Fruit fly (Drosophila melanogaster): ENCODE results near the gene DIP-iota.

Gene DIP-iota

DNA sequence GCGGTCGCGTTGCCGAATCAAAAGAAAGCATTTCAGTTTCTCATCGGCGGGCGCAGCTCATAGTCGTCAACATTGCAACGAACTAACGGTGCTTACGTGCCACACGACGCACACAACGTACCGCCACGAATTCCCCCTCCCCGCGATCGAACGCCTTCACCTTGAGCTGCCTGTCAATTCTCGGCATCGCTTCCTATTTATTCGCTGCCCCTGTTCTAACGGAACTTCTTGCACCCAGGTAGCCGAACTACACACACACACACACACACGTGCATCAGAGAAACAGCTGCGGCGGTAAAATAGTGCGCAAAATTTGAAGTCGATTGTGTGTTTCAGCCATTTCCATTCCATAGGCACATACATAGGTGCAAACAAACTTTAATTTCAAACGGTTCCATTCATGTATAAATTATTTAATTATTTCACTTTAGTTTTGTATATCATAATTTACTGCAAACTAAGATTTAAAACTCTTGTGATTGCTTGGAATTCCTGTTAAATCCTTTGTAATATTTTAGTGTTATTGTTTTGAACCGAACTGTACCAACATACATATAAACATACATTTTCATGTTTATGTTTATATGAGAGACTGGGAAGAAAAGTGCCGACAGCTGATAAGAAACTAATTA, 10.0 kb downstream of the DIP-iota start (continued):
- TF ChIP-seq NfI (GFP tag; optimal IDR thresholded peaks at IDR 0.05), result no peak
- TF ChIP-seq abd-A (tag; optimal IDR thresholded peaks at IDR 0.05), result no peak
- TF ChIP-seq bcd (GFP tag; optimal IDR thresholded peaks at IDR 0.05), result no peak
- no peak for TF ChIP-seq CG13775 (GFP tag; optimal IDR thresholded peaks at IDR 0.05)
- TF ChIP-seq CG12299 (tag; optimal IDR thresholded peaks at IDR 0.05), result no peak
- no peak for TF ChIP-seq CG15479 (GFP tag; optimal IDR thresholded peaks at IDR 0.05)
- TF ChIP-seq CG7372 (GFP tag; IDR thresholded peaks at IDR 0.05), result no peak
- TF ChIP-seq pros (GFP tag; optimal IDR thresholded peaks at IDR 0.05), result peak; percentile 88
- TF ChIP-seq Hmx (GFP tag; optimal IDR thresholded peaks at IDR 0.05), result no peak
- TF ChIP-seq sens (GFP tag), result peak; percentile 31
- TF ChIP-seq CG10209 (GFP tag; optimal IDR thresholded peaks at IDR 0.05), result no peak
- peak; percentile 13 for TF ChIP-seq Oli (tag; optimal IDR thresholded peaks at IDR 0.05)
- no peak for TF ChIP-seq MBD-R2 (GFP tag; IDR thresholded peaks at IDR 0.05)
- TF ChIP-seq crc (GFP tag; optimal IDR thresholded peaks at IDR 0.05), result no peak
- no peak for TF ChIP-seq az2 (GFP tag; optimal IDR thresholded peaks at IDR 0.05)
- no peak for TF ChIP-seq org-1 (GFP tag; optimal IDR thresholded peaks at IDR 0.05)
- TF ChIP-seq hth (optimal IDR thresholded peaks at IDR 0.05), result no peak
- peak; percentile 12 for TF ChIP-seq nmo (GFP tag; optimal IDR thresholded peaks at IDR 0.05)
- no peak for TF ChIP-seq CG3847 (GFP tag; IDR thresholded peaks at IDR 0.05)
- no peak for TF ChIP-seq CG14050 (GFP tag; IDR thresholded peaks at IDR 0.05)
- TF ChIP-seq Ptx1 (GFP tag; IDR thresholded peaks at IDR 0.05), result 0 out of 2 replicates have a peak, but pooled peaks have one; percentile 18
- TF ChIP-seq D (optimal IDR thresholded peaks at IDR 0.05), result no peak
- no peak for TF ChIP-seq D (GFP tag; optimal IDR thresholded peaks at IDR 0.05)
- no peak for TF ChIP-seq Tbp (GFP tag; optimal IDR thresholded peaks at IDR 0.05)
- TF ChIP-seq p53 (GFP tag; optimal IDR thresholded peaks at IDR 0.05), result no peak
- TF ChIP-seq dysf (GFP tag; IDR thresholded peaks at IDR 0.05), result no peak
- no peak for TF ChIP-seq fd102C (GFP tag; optimal IDR thresholded peaks at IDR 0.05)
- TF ChIP-seq so (GFP tag; IDR thresholded peaks at IDR 0.05), result no peak
- peak; percentile 38 for TF ChIP-seq gem (tag; optimal IDR thresholded peaks at IDR 0.05)
- TF ChIP-seq phol (tag; optimal IDR thresholded peaks at IDR 0.05), result peak; percentile 18
- no peak for TF ChIP-seq amos (GFP tag; IDR thresholded peaks at IDR 0.05; ENCODE audit: partially characterized antibody)
- TF ChIP-seq ems (GFP tag; optimal IDR thresholded peaks at IDR 0.05), result no peak
- TF ChIP-seq Ada2b (GFP tag; IDR thresholded peaks at IDR 0.05), result no peak
- TF ChIP-seq Hr3 (GFP tag; optimal IDR thresholded peaks at IDR 0.05), result no peak
- peak; percentile 10 for TF ChIP-seq nau (GFP tag; optimal IDR thresholded peaks at IDR 0.05)
- no peak for TF ChIP-seq HLH3B (GFP tag; IDR thresholded peaks at IDR 0.05)
- no peak for TF ChIP-seq CG3065 (GFP tag; optimal IDR thresholded peaks at IDR 0.05)
- TF ChIP-seq wdn (GFP tag; IDR thresholded peaks at IDR 0.05), result no peak
- TF ChIP-seq dati (GFP tag; IDR thresholded peaks at IDR 0.05), result no peak
- no peak for TF ChIP-seq CG34376 (GFP tag; optimal IDR thresholded peaks at IDR 0.05)
- TF ChIP-seq CG11696 (GFP tag; IDR thresholded peaks at IDR 0.05), result no peak
- TF ChIP-seq jumu (GFP tag; optimal IDR thresholded peaks at IDR 0.05), result no peak
- no peak for TF ChIP-seq corto (GFP tag; optimal IDR thresholded peaks at IDR 0.05)
- TF ChIP-seq CG12155 (GFP tag; optimal IDR thresholded peaks at IDR 0.05), result no peak
- no peak for TF ChIP-seq ham (GFP tag; IDR thresholded peaks at IDR 0.05)
- TF ChIP-seq Sox102F (GFP tag; optimal IDR thresholded peaks at IDR 0.05), result peak; percentile 10
- no peak for TF ChIP-seq CG10321 (GFP tag; IDR thresholded peaks at IDR 0.05)
- no peak for TF ChIP-seq CG17186 (GFP tag; optimal IDR thresholded peaks at IDR 0.05)
- peak; percentile 47 for TF ChIP-seq CG8388 (GFP tag; optimal IDR thresholded peaks at IDR 0.05)
- no peak for TF ChIP-seq schlank (tag; optimal IDR thresholded peaks at IDR 0.05)
- no peak for TF ChIP-seq sna (GFP tag; IDR thresholded peaks at IDR 0.05; ENCODE audit: partially characterized antibody)
- no peak for TF ChIP-seq CG3163 (GFP tag; optimal IDR thresholded peaks at IDR 0.05)
